Fruit fly (Drosophila melanogaster) whole organism: Measurements from ENCODE around the gene CG12522.

Experiments
- CG8478 ChIP-seq: fragments of >200 bp; optimal IDR thresholded peaks from 2 replicates; lab custom pipeline; 2018; ENCODE audit warnings: inconsistent platforms
- Dll ChIP-seq: fragments of >200 bp; optimal IDR thresholded peaks from 2 replicates; lab custom pipeline; 2017
- EcR ChIP-seq, 2 experiments: fragments of >200 bp; optimal IDR thresholded peaks; 2 replicates each; lab custom pipeline; 2017; ENCODE audit warnings: missing biosample characterization in 2 of 2, missing genetic modification characterization in 2 of 2, missing genetic modification reagents in 2 of 2
- pan ChIP-seq: fragments of >200 bp; optimal IDR thresholded peaks from 2 replicates; lab custom pipeline; 2017
- psq ChIP-seq: fragments of >200 bp; optimal IDR thresholded peaks from 2 replicates; lab custom pipeline; 2017
- usp ChIP-seq: fragments of >200 bp; optimal IDR thresholded peaks from 2 replicates; lab custom pipeline; 2017; ENCODE audit warnings: missing biosample characterization, missing genetic modification characterization, mixed read lengths

DNA sequence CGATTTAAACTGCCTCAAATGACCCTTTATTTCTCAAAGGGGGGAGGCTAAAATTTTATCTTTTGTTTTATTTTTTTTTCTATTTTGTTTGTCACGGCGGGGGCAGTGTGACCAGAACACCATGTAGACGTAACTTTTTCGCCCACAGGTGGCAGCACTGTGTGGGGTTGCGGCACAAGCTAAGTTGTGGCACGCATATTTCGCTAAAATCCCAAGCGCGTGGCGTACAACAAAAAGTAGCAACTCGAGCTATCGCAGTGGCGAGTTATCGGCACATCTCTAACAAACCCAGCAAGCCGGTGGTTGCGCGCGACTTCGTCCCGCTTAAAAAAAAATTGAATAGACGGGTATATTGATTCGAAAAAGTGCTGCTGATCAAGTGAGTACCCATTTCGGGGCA is 15.1 kb downstream of the CG12522 start, which contains the start of the genes Ufd1 and NaPi-III:
- TF ChIP-seq psq (lab: Kevin White, UChicago) (no peak), CG8478 (no peak), Dll (lab: Kevin White, UChicago) (no peak), usp (GFP tag; lab: Kevin White, UChicago) (no peak), EcR (GFP tag; optimal IDR thresholded peaks at IDR 0.05; lab: Kevin White, UChicago) (no peak), pan (no peak)
